Fruit fly (Drosophila melanogaster): ENCODE measurements around the gene grk.

- TF ChIP-seq CG10565 (GFP tag; optimal IDR thresholded peaks at IDR 0.05) (no peak), H15 (GFP tag; IDR thresholded peaks at IDR 0.05) (no peak), Lpt (GFP tag; optimal IDR thresholded peaks at IDR 0.05) (no peak), Blimp-1 (GFP tag; optimal IDR thresholded peaks at IDR 0.05) (no peak), CG8359 (GFP tag; optimal IDR thresholded peaks at IDR 0.05; ENCODE audit: borderline replicate concordance) (no peak), Fer1 (GFP tag; optimal IDR thresholded peaks at IDR 0.05) (no peak)
Observed at dm6 chr2L:8426801-8427200, 6.6 kb downstream of the grk start.

Data from whole organism, embryonic.